Fruit fly (Drosophila melanogaster): ENCODE measurements around the gene Bcs1.

- TF ChIP-seq pan (optimal IDR thresholded peaks at IDR 0.05) = no peak
- TF ChIP-seq dl (GFP tag; optimal IDR thresholded peaks at IDR 0.05; ENCODE audit: insufficient read depth in 1 of 2, partially characterized antibody in 2 of 2) = no peak
- TF ChIP-seq dsf (GFP tag; optimal IDR thresholded peaks at IDR 0.05; ENCODE audit: borderline replicate concordance) = no peak
- TF ChIP-seq usp (GFP tag; optimal IDR thresholded peaks at IDR 0.05) = no peak
- TF ChIP-seq GATAd (GFP tag; optimal IDR thresholded peaks at IDR 0.05) = no peak
- TF ChIP-seq h (GFP tag; optimal IDR thresholded peaks at IDR 0.05) = no peak
Observed at dm6 chr2L:10251592-10251991, 29.1 kb downstream of the Bcs1 start, which contains the start of gene Ror.

All from whole organism, wandering third instar larva.